Worm (Caenorhabditis elegans): ENCODE data around the gene rpoa-12.

DNA sequence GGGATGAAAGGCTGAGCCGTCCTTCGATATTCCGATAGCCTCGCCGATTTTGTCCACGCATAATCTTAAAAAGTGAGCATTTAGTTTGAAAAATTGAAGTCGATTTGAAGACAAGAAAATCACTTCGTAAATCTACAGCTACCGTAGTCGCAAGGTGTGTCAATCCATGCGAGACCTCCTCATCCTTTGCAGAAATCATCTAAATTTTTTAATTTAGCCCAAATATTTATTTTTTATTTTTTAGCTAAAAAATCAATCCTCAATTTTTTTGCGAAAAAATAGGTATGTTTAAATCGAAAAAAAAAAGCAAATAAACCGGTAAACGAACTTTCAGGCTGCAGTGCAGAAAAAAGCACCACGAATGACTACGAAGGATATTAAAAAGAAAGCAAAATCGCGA lies 5.4 kb downstream of the rpoa-12 start, which contains the start of the genes nxf-2 and set-31:
- TF ChIP-seq snpc-4 (tag; optimal IDR thresholded peaks at IDR 0.05) (no peak), fos-1 (tag; optimal IDR thresholded peaks at IDR 0.05) (no peak), egl-27 (tag; optimal IDR thresholded peaks at IDR 0.05) (no peak), unc-62 (GFP tag; optimal IDR thresholded peaks at IDR 0.05) (no peak), ama-1 (optimal IDR thresholded peaks at IDR 0.05) (no peak)

Data from whole organism, L2 larva.